Worm (Caenorhabditis elegans) whole organism, L4/young adult: ENCODE results near the gene ssp-33.

Experiments used
- W03F9.2 ChIP-seq: fragments of 150-350 bp; optimal IDR thresholded peaks from 2 replicates; lab custom pipeline; 2014; ENCODE audit warnings: missing biosample characterization, missing genetic modification characterization
- dao-5 ChIP-seq: sonication (generic microtip); optimal IDR thresholded peaks from 2 replicates; lab custom pipeline; 2016; ENCODE audit warnings: missing genotype, missing genetic modification characterization, moderate library complexity, missing compliant biosample characterization
- him-1 ChIP-seq: sonication (generic microtip); optimal IDR thresholded peaks from 2 replicates; lab custom pipeline; 2016; ENCODE audit warnings: missing genotype, missing genetic modification reagents, missing genetic modification characterization, missing compliant biosample characterization

DNA sequence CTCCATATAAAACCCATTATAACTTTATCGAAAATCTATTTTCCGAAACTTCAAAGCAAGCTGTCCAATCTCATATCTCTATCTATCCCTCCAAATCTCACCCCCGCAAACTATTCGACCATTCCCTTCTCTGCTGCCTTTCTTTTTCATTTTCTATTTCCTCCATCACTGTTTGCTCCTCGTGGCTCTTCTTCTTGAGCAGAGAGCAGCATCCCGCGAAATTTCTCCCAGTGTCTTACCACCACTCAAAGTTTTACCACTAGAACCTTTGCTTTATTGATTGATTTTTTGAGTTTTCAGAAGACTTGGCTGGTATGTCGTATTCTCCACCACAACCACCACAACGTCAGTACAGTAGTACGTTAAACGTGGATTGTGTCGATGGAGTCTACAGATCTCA, 18.2 kb downstream of the ssp-33 start, which contains the start of gene oig-3:
- no peak for TF ChIP-seq him-1 (tag; lab: Kevin White, UChicago)
- TF ChIP-seq dao-5 = no peak
- no peak for TF ChIP-seq W03F9.2
